Worm (Caenorhabditis elegans) whole organism, L2 larva: Measurements from ENCODE around the gene F33G12.6.

ENCODE experiments used
- F13H6.1 ChIP-seq: sonication (generic microtip); optimal IDR thresholded peaks from 2 replicates; lab custom pipeline; 2016; ENCODE audit warnings: missing genetic modification characterization, missing compliant biosample characterization
- elt-3 ChIP-seq: sonication (generic microtip); optimal IDR thresholded peaks from 2 replicates; lab custom pipeline; 2017; ENCODE audit warnings: missing biosample characterization, missing genetic modification characterization
- lin-13 ChIP-seq: fragments of 150-350 bp; optimal IDR thresholded peaks from 2 replicates; lab custom pipeline; 2014; ENCODE audit warnings: missing biosample characterization, missing genetic modification reagents, missing genetic modification characterization
- lsy-2 ChIP-seq, 2 experiments: fragments of 150-350 bp in 1 of 2; sonication (generic microtip) in 1 of 2; optimal IDR thresholded peaks; 2 replicates each; lab custom pipeline; 2014 to 2017; ENCODE audit warnings: missing biosample characterization in 2 of 2, missing genetic modification characterization in 2 of 2
- mbf-1 ChIP-seq: sonication (generic microtip); optimal IDR thresholded peaks from 2 replicates; lab custom pipeline; 2017; ENCODE audit warnings: missing biosample characterization, missing genetic modification characterization
- nhr-77 ChIP-seq: fragments of 150-350 bp; optimal IDR thresholded peaks from 2 replicates; lab custom pipeline; 2014; ENCODE audit warnings: missing biosample characterization, missing genetic modification characterization
- sem-4 ChIP-seq: fragments of 150-350 bp; optimal IDR thresholded peaks from 2 replicates; lab custom pipeline; 2014; ENCODE audit warnings: missing biosample characterization, missing genetic modification reagents, missing genetic modification characterization
- sma-3 ChIP-seq: sonication (generic microtip); optimal IDR thresholded peaks from 2 replicates; lab custom pipeline; 2016; ENCODE audit warnings: missing genetic modification reagents, missing genetic modification characterization, missing compliant biosample characterization
- snpc-4 ChIP-seq: fragments of 150-350 bp; optimal IDR thresholded peaks from 2 replicates; lab custom pipeline; 2014; ENCODE audit warnings: missing biosample characterization, missing genetic modification characterization
- unc-39 ChIP-seq: fragments of 150-350 bp; optimal IDR thresholded peaks from 2 replicates; lab custom pipeline; 2014; ENCODE audit warnings: missing biosample characterization, missing genetic modification characterization
- unc-55 ChIP-seq: fragments of 150-350 bp; sonication (generic microtip); optimal IDR thresholded peaks from 3 replicates; lab custom pipeline; 2014; ENCODE audit warnings: missing biosample characterization, missing genetic modification reagents, missing genetic modification characterization
- ztf-11 ChIP-seq: sonication (generic microtip); optimal IDR thresholded peaks from 2 replicates; lab custom pipeline; 2017; ENCODE audit warnings: missing biosample characterization, missing genetic modification characterization

DNA sequence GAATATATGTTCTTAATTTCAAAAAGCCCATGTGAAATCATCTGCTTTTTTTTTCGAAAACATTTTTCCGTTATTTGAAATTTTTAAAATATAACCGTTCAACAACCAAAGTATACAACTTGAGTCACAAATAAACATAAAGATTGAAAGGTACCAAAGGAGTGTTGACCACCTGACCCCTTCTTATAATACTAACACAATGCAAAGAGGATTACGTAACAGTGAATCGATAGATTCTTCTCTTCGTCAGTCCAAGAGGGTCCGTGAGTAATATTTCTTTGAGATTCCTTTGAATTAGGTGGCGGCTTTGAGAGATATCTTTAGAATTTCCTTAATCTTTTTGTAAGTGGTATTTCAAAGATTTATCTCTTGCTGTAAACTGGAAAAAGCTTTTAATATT, 33.6 kb upstream of the F33G12.6 start:
- TF ChIP-seq lsy-2 (tag; optimal IDR thresholded peaks at IDR 0.05; lab: Kevin White, UChicago) (no peak), snpc-4 (tag; lab: Kevin White, UChicago) (no peak), nhr-77 (tag; lab: Kevin White, UChicago) (no peak), elt-3 (tag; lab: Kevin White, UChicago) (no peak), ztf-11 (no peak), sma-3 (GFP tag; lab: Kevin White, UChicago) (no peak), unc-39 (tag; lab: Kevin White, UChicago) (no peak), unc-55 (GFP tag; lab: Kevin White, UChicago) (no peak), mbf-1 (tag; lab: Kevin White, UChicago) (no peak), F13H6.1 (tag; lab: Kevin White, UChicago) (no peak), sem-4 (tag; lab: Kevin White, UChicago) (no peak), lin-13 (GFP tag; lab: Kevin White, UChicago) (no peak)
